Fruit fly (Drosophila melanogaster) whole organism, embryonic: ENCODE data around the gene aru.

Experiments
- Abd-B ChIP-seq: fragments of 200-800 bp; sonication (Bioruptor generic); optimal IDR thresholded peaks from 2 replicates; lab custom pipeline; 2018; ENCODE audit warnings: missing biosample characterization, mild to moderate bottlenecking, missing genetic modification characterization, moderate library complexity
- Bgb ChIP-seq: fragments of 200-800 bp; sonication (Bioruptor generic); IDR thresholded peaks from 2 replicates; pipeline ENCODE4 v1.3.6; 2022; ENCODE audit warnings: missing biosample characterization, missing genetic modification characterization; ENCODE audit not compliant: partially characterized antibody
- C15 ChIP-seq: fragments of 200-800 bp; sonication (Bioruptor generic); IDR thresholded peaks from 3 replicates; pipeline ENCODE4 v1.3.6; 2022; ENCODE audit warnings: missing biosample characterization, missing genetic modification characterization
- CG10267 ChIP-seq: fragments of 200-800 bp; sonication (Bioruptor generic); optimal IDR thresholded peaks from 2 replicates; lab custom pipeline; 2018; ENCODE audit warnings: missing biosample characterization, mild to moderate bottlenecking, missing genetic modification characterization, moderate library complexity
- CG10979 ChIP-seq: fragments of 200-800 bp; sonication (Bioruptor generic); optimal IDR thresholded peaks from 2 replicates; lab custom pipeline; 2018; ENCODE audit warnings: missing biosample characterization, mild to moderate bottlenecking, missing genetic modification characterization, moderate library complexity
- CG11504 ChIP-seq: fragments of 200-800 bp; sonication (Bioruptor generic); optimal IDR thresholded peaks from 3 replicates; lab custom pipeline; 2019; ENCODE audit warnings: missing biosample characterization, mild to moderate bottlenecking, missing genetic modification characterization, moderate library complexity
- CG12104 ChIP-seq: fragments of 200-800 bp; sonication (Bioruptor generic); optimal IDR thresholded peaks from 3 replicates; lab custom pipeline; 2016; ENCODE audit warnings: missing biosample characterization, missing genetic modification characterization
- CG13287 ChIP-seq: fragments of 200-800 bp; sonication (Bioruptor generic); IDR thresholded peaks from 2 replicates; pipeline ENCODE4 v1.3.6; 2022; ENCODE audit warnings: missing biosample characterization, missing genetic modification characterization; ENCODE audit not compliant: partially characterized antibody
- CG13775 ChIP-seq: fragments of 200-800 bp; sonication (Bioruptor generic); optimal IDR thresholded peaks from 3 replicates; lab custom pipeline; 2017; ENCODE audit warnings: missing biosample characterization, mild to moderate bottlenecking, missing genetic modification characterization
- CG14710 ChIP-seq: fragments of 200-800 bp; sonication (Bioruptor generic); optimal IDR thresholded peaks from 3 replicates; lab custom pipeline; 2019; ENCODE audit warnings: missing biosample characterization, mild to moderate bottlenecking, missing genetic modification characterization, moderate library complexity
- CG14860 ChIP-seq: fragments of 200-800 bp; sonication (Bioruptor generic); IDR thresholded peaks from 3 replicates; pipeline ENCODE4 v1.3.6; 2022; ENCODE audit warnings: missing biosample characterization, missing genetic modification characterization; ENCODE audit not compliant: partially characterized antibody
- CG3281 ChIP-seq: fragments of 200-800 bp; sonication (Bioruptor generic); optimal IDR thresholded peaks from 3 replicates; lab custom pipeline; 2017; ENCODE audit warnings: missing biosample characterization, mild to moderate bottlenecking, missing genetic modification characterization
- CG3838 ChIP-seq: fragments of 200-800 bp; sonication (Bioruptor generic); optimal IDR thresholded peaks from 3 replicates; lab custom pipeline; 2016; ENCODE audit warnings: missing biosample characterization, missing genetic modification characterization
- D ChIP-seq, 2 experiments: fragments of 200-800 bp in 1 of 2; fragments of >200 bp in 1 of 2; sonication (Bioruptor generic) in 1 of 2; optimal IDR thresholded peaks; 2 replicates in 1 of 2; 3 replicates in 1 of 2; lab custom pipeline; 2017; ENCODE audit warnings: mild to moderate bottlenecking in 1 of 2, missing biosample characterization in 1 of 2, missing genetic modification characterization in 1 of 2, missing genetic modification reagents in 1 of 2
- E2f2 ChIP-seq: fragments of 200-800 bp; sonication (Bioruptor generic); IDR thresholded peaks from 2 replicates; pipeline ENCODE4 v1.3.6; 2022; ENCODE audit warnings: missing biosample characterization, missing genetic modification characterization
- GATAe ChIP-seq: fragments of 200-800 bp; sonication (Bioruptor generic); conservative IDR thresholded peaks from 2 replicates; pipeline ENCODE4 v1.3.6; 2022; ENCODE audit warnings: missing biosample characterization, missing genetic modification characterization
- HLH4C ChIP-seq: fragments of 200-800 bp; sonication (Bioruptor generic); IDR thresholded peaks from 3 replicates; pipeline ENCODE4 v1.3.6; 2022; ENCODE audit warnings: missing biosample characterization, missing genetic modification characterization; ENCODE audit not compliant: partially characterized antibody
- HmgZ ChIP-seq: fragments of 200-800 bp; sonication (Bioruptor generic); optimal IDR thresholded peaks from 2 replicates; lab custom pipeline; 2018; ENCODE audit warnings: missing biosample characterization, mild to moderate bottlenecking, missing genetic modification characterization
- MESR4 ChIP-seq: fragments of 200-800 bp; sonication (Bioruptor generic); optimal IDR thresholded peaks from 2 replicates; lab custom pipeline; 2018; ENCODE audit warnings: missing biosample characterization, mild to moderate bottlenecking, missing genetic modification characterization, moderate library complexity
- NC2α ChIP-seq: fragments of 200-800 bp; sonication (Bioruptor generic); optimal IDR thresholded peaks from 2 replicates; lab custom pipeline; 2016; ENCODE audit warnings: missing biosample characterization, missing genetic modification characterization
- Pdp1 ChIP-seq, 2 experiments: fragments of 200-800 bp; sonication (Bioruptor generic); optimal IDR thresholded peaks; 3 replicates each; lab custom pipeline; 2016; ENCODE audit warnings: missing biosample characterization in 2 of 2, missing genetic modification characterization in 2 of 2, mild to moderate bottlenecking in 1 of 2, moderate library complexity in 1 of 2
- Sry-β ChIP-seq: fragments of 200-800 bp; sonication (Bioruptor generic); optimal IDR thresholded peaks from 2 replicates; lab custom pipeline; 2018; ENCODE audit warnings: missing biosample characterization, mild to moderate bottlenecking, missing genetic modification characterization, moderate library complexity
- Sry-δ ChIP-seq: fragments of 200-800 bp; sonication (Bioruptor generic); optimal IDR thresholded peaks from 2 replicates; lab custom pipeline; 2016; ENCODE audit warnings: missing biosample characterization, missing genetic modification characterization
- jumu ChIP-seq: fragments of 200-800 bp; sonication (Bioruptor generic); optimal IDR thresholded peaks from 3 replicates; lab custom pipeline; 2016; ENCODE audit warnings: missing biosample characterization, missing genetic modification characterization
- nmo ChIP-seq: fragments of 200-800 bp; sonication (Bioruptor generic); optimal IDR thresholded peaks from 2 replicates; lab custom pipeline; 2018; ENCODE audit warnings: missing biosample characterization, mild to moderate bottlenecking, missing genetic modification characterization, moderate library complexity
- pzg ChIP-seq: fragments of 200-800 bp; sonication (Bioruptor generic); optimal IDR thresholded peaks from 3 replicates; lab custom pipeline; 2018; ENCODE audit warnings: missing biosample characterization, mild to moderate bottlenecking, missing genetic modification characterization, moderate library complexity
- stwl ChIP-seq: fragments of 200-800 bp; sonication (Bioruptor generic); optimal IDR thresholded peaks from 3 replicates; lab custom pipeline; 2018; ENCODE audit warnings: missing biosample characterization, mild to moderate bottlenecking, missing genetic modification characterization, moderate library complexity
- vnd ChIP-seq: fragments of 200-800 bp; sonication (Bioruptor generic); IDR thresholded peaks from 3 replicates; pipeline ENCODE4 v1.3.6; 2022; ENCODE audit warnings: missing biosample characterization, missing genetic modification characterization; ENCODE audit not compliant: partially characterized antibody

The aru gene

dm6 chr2L:815785-816389, 52.3 kb downstream of the aru start, which contains the start of the genes Saf6 and Pex12 (continued):
- TF ChIP-seq E2f2 (GFP tag; lab: Robert Waterston, UW) (peak; percentile 52), Sry-β (GFP tag; lab: Kevin White, UChicago) (peak; percentile 91), Abd-B (GFP tag; lab: Kevin White, UChicago) (no peak), Pdp1 (GFP tag; optimal IDR thresholded peaks at IDR 0.05; lab: Kevin White, UChicago) (peak in 1 of 2 experiments; percentile 21), CG10979 (tag; lab: Kevin White, UChicago) (peak; percentile 26), CG13775 (peak; percentile 8), CG13287 (peak; percentile 89), CG11504 (no peak), D (optimal IDR thresholded peaks at IDR 0.05; lab: Kevin White, UChicago) (peak; percentile 48), D (GFP tag; optimal IDR thresholded peaks at IDR 0.05; lab: Kevin White, UChicago) (no peak), CG3281 (no peak), HLH4C (GFP tag; lab: Robert Waterston, UW) (peak; percentile 80), C15 (GFP tag; lab: Robert Waterston, UW) (no peak), CG10267 (tag; lab: Kevin White, UChicago) (peak; percentile 20), GATAe (GFP tag; lab: Robert Waterston, UW) (peak; percentile 37), NC2α (GFP tag; lab: Kevin White, UChicago) (no peak), vnd (GFP tag; lab: Robert Waterston, UW) (peak; percentile 76), MESR4 (GFP tag; lab: Kevin White, UChicago) (peak; percentile 41), CG14710 (peak; percentile 21), stwl (peak; percentile 45), CG12104 (GFP tag; lab: Kevin White, UChicago) (no peak), Sry-δ (GFP tag; lab: Kevin White, UChicago) (peak; percentile 68), jumu (GFP tag; lab: Kevin White, UChicago) (no peak), pzg (peak; percentile 57), HmgZ (tag; lab: Kevin White, UChicago) (peak; percentile 37), nmo (GFP tag; lab: Kevin White, UChicago) (peak; percentile 3), CG14860 (peak; percentile 85), CG3838 (GFP tag; lab: Kevin White, UChicago) (no peak), Bgb (GFP tag; lab: Robert Waterston, UW) (peak; percentile 86)
